Fruit fly (Drosophila melanogaster) whole organism, embryonic: Measurements from ENCODE around the gene kra.

Experiments
- Abd-B ChIP-seq: fragments of 200-800 bp; sonication (Bioruptor generic); optimal IDR thresholded peaks from 2 replicates; lab custom pipeline; 2018; ENCODE audit warnings: missing biosample characterization, mild to moderate bottlenecking, missing genetic modification characterization, moderate library complexity
- Atf3 ChIP-seq: fragments of 200-800 bp; sonication (Bioruptor generic); optimal IDR thresholded peaks from 3 replicates; lab custom pipeline; 2016; ENCODE audit warnings: missing biosample characterization, missing genetic modification characterization
- CG10462 ChIP-seq: fragments of 200-800 bp; sonication (Bioruptor generic); optimal IDR thresholded peaks from 2 replicates; lab custom pipeline; 2016; ENCODE audit warnings: missing biosample characterization, missing genetic modification characterization
- CG10565 ChIP-seq: fragments of 200-800 bp; sonication (Bioruptor generic); optimal IDR thresholded peaks from 3 replicates; lab custom pipeline; 2016; ENCODE audit warnings: missing biosample characterization, mild to moderate bottlenecking, missing genetic modification characterization
- CG15011 ChIP-seq: fragments of 200-800 bp; sonication (Bioruptor generic); optimal IDR thresholded peaks from 3 replicates; lab custom pipeline; 2018; ENCODE audit warnings: missing biosample characterization, mild to moderate bottlenecking, missing genetic modification characterization
- CG1647 ChIP-seq: fragments of 200-800 bp; sonication (Bioruptor generic); optimal IDR thresholded peaks from 3 replicates; lab custom pipeline; 2016; ENCODE audit warnings: missing biosample characterization, missing genetic modification characterization
- CG16815 ChIP-seq: fragments of 200-800 bp; sonication (Bioruptor generic); optimal IDR thresholded peaks from 3 replicates; lab custom pipeline; 2017; ENCODE audit warnings: missing biosample characterization, mild to moderate bottlenecking, missing genetic modification characterization
- CG17361 ChIP-seq: fragments of 200-800 bp; sonication (Bioruptor generic); IDR thresholded peaks from 3 replicates; pipeline ENCODE4 v1.3.6; 2022; ENCODE audit warnings: missing biosample characterization, missing genetic modification characterization
- CG17829 ChIP-seq: fragments of 200-800 bp; optimal IDR thresholded peaks from 2 replicates; lab custom pipeline; 2019; ENCODE audit warnings: missing biosample characterization, mild to moderate bottlenecking, missing genetic modification characterization, moderate library complexity
- CG31441 ChIP-seq: fragments of 200-800 bp; sonication (Bioruptor generic); IDR thresholded peaks from 2 replicates; pipeline ENCODE4 v1.3.6; 2022; ENCODE audit warnings: missing biosample characterization, missing genetic modification characterization
- CG4404 ChIP-seq: fragments of 200-800 bp; sonication (Bioruptor generic); IDR thresholded peaks from 2 replicates; pipeline ENCODE4 v1.3.6; 2022; ENCODE audit warnings: missing biosample characterization, missing genetic modification characterization
- CG6689 ChIP-seq: fragments of 200-800 bp; sonication (Bioruptor generic); IDR thresholded peaks from 2 replicates; pipeline ENCODE4 v1.3.6; 2022; ENCODE audit warnings: missing biosample characterization, missing genetic modification characterization
- CG7271 ChIP-seq: fragments of 200-800 bp; sonication (Bioruptor generic); optimal IDR thresholded peaks from 2 replicates; lab custom pipeline; 2018; ENCODE audit warnings: missing biosample characterization, mild to moderate bottlenecking, missing genetic modification characterization, moderate library complexity
- CG9609 ChIP-seq: fragments of 200-800 bp; sonication (Bioruptor generic); optimal IDR thresholded peaks from 3 replicates; lab custom pipeline; 2016; ENCODE audit warnings: missing biosample characterization, missing genetic modification characterization
- CHES-1-like ChIP-seq: fragments of 200-800 bp; sonication (Bioruptor generic); optimal IDR thresholded peaks from 2 replicates; lab custom pipeline; 2016; ENCODE audit warnings: missing biosample characterization, missing genetic modification characterization
- D ChIP-seq, 2 experiments: fragments of 200-800 bp in 1 of 2; fragments of >200 bp in 1 of 2; sonication (Bioruptor generic) in 1 of 2; optimal IDR thresholded peaks; 2 replicates in 1 of 2; 3 replicates in 1 of 2; lab custom pipeline; 2017; ENCODE audit warnings: mild to moderate bottlenecking in 1 of 2, missing biosample characterization in 1 of 2, missing genetic modification characterization in 1 of 2, missing genetic modification reagents in 1 of 2
- HHEX ChIP-seq: fragments of 200-800 bp; sonication (Bioruptor generic); optimal IDR thresholded peaks from 3 replicates; lab custom pipeline; 2017; ENCODE audit warnings: missing biosample characterization, mild to moderate bottlenecking, missing genetic modification characterization, missing genetic modification reagents
- HLH3B ChIP-seq: fragments of 200-800 bp; sonication (Bioruptor generic); IDR thresholded peaks from 2 replicates; pipeline ENCODE4 v1.3.6; 2022; ENCODE audit warnings: missing biosample characterization, missing genetic modification characterization
- Hey ChIP-seq: fragments of 200-800 bp; sonication (Bioruptor generic); optimal IDR thresholded peaks from 3 replicates; lab custom pipeline; 2018; ENCODE audit warnings: missing biosample characterization, mild to moderate bottlenecking, missing genetic modification characterization
- Mes4 ChIP-seq: fragments of 200-800 bp; sonication (Bioruptor generic); optimal IDR thresholded peaks from 2 replicates; lab custom pipeline; 2016; ENCODE audit warnings: missing biosample characterization, missing genetic modification characterization
- Oaz ChIP-seq: fragments of 200-800 bp; sonication (Bioruptor generic); IDR thresholded peaks from 2 replicates; pipeline ENCODE4 v1.3.6; 2022; ENCODE audit warnings: missing biosample characterization, missing genetic modification characterization
- Rfx ChIP-seq: fragments of 200-800 bp; sonication (Bioruptor generic); IDR thresholded peaks from 2 replicates; pipeline ENCODE4 v1.3.6; 2022; ENCODE audit warnings: missing biosample characterization, missing genetic modification characterization
- Rx ChIP-seq: fragments of 200-800 bp; sonication (Bioruptor generic); IDR thresholded peaks from 2 replicates; pipeline ENCODE4 v1.3.6; 2022; ENCODE audit warnings: missing biosample characterization, missing genetic modification characterization
- Xrp1 ChIP-seq: fragments of 200-800 bp; sonication (Bioruptor generic); IDR thresholded peaks from 2 replicates; pipeline ENCODE4 v1.3.6; 2022; ENCODE audit warnings: missing biosample characterization, missing genetic modification characterization
- amos ChIP-seq: fragments of 200-800 bp; sonication (Bioruptor generic); IDR thresholded peaks from 2 replicates; pipeline ENCODE4 v1.3.6; 2022; ENCODE audit warnings: missing biosample characterization, missing genetic modification characterization; ENCODE audit not compliant: partially characterized antibody
- ara ChIP-seq: fragments of 200-800 bp; sonication (Bioruptor generic); IDR thresholded peaks from 2 replicates; pipeline ENCODE4 v1.3.6; 2022; ENCODE audit warnings: missing biosample characterization, missing genetic modification characterization
- ash1 ChIP-seq: fragments of 200-800 bp; sonication (Bioruptor generic); optimal IDR thresholded peaks from 2 replicates; lab custom pipeline; 2018; ENCODE audit warnings: missing biosample characterization, mild to moderate bottlenecking, missing genetic modification characterization
- caup ChIP-seq: fragments of 200-800 bp; sonication (Bioruptor generic); optimal IDR thresholded peaks from 3 replicates; lab custom pipeline; 2017; ENCODE audit warnings: missing biosample characterization, mild to moderate bottlenecking, missing genetic modification characterization, moderate library complexity; ENCODE audit not compliant: severe bottlenecking
- ci ChIP-seq: fragments of 200-800 bp; sonication (Bioruptor generic); IDR thresholded peaks from 3 replicates; pipeline ENCODE4 v1.3.6; 2022; ENCODE audit warnings: missing biosample characterization, missing genetic modification characterization
- crol ChIP-seq: fragments of 200-800 bp; sonication (Bioruptor generic); IDR thresholded peaks from 2 replicates; pipeline ENCODE4 v1.3.6; 2022; ENCODE audit warnings: missing biosample characterization, missing genetic modification characterization
- da ChIP-seq: fragments of 200-800 bp; sonication (Bioruptor generic); optimal IDR thresholded peaks from 2 replicates; lab custom pipeline; 2016; ENCODE audit warnings: missing biosample characterization, missing genetic modification characterization
- dpn ChIP-seq, 2 experiments: fragments of 200-800 bp; sonication (Bioruptor generic); optimal IDR thresholded peaks; 3 replicates each; lab custom pipeline; 2016; ENCODE audit warnings: missing biosample characterization in 2 of 2, missing genetic modification characterization in 2 of 2
- emc ChIP-seq: fragments of 200-800 bp; sonication (Bioruptor generic); optimal IDR thresholded peaks from 2 replicates; lab custom pipeline; 2016; ENCODE audit warnings: missing biosample characterization, missing genetic modification characterization
- en ChIP-seq: fragments of 200-800 bp; sonication (Bioruptor generic); optimal IDR thresholded peaks from 2 replicates; lab custom pipeline; 2016; ENCODE audit warnings: missing biosample characterization, missing genetic modification characterization
- eve ChIP-seq, 2 experiments: fragments of >200 bp; optimal IDR thresholded peaks; 2 replicates each; lab custom pipeline; 2017; ENCODE audit warnings: missing biosample characterization in 2 of 2, missing genetic modification characterization in 2 of 2
- eyg ChIP-seq: fragments of 200-800 bp; sonication (Bioruptor generic); optimal IDR thresholded peaks from 3 replicates; lab custom pipeline; 2016; ENCODE audit warnings: missing biosample characterization, missing genetic modification characterization
- fu2 ChIP-seq: fragments of 200-800 bp; sonication (Bioruptor generic); optimal IDR thresholded peaks from 2 replicates; lab custom pipeline; 2016; ENCODE audit warnings: missing biosample characterization, missing genetic modification characterization
- grau ChIP-seq: fragments of 200-800 bp; optimal IDR thresholded peaks from 3 replicates; lab custom pipeline; 2019; ENCODE audit warnings: missing biosample characterization, mild to moderate bottlenecking, missing genetic modification characterization, moderate library complexity
- grn ChIP-seq: fragments of 200-800 bp; sonication (Bioruptor generic); optimal IDR thresholded peaks from 3 replicates; lab custom pipeline; 2017; ENCODE audit warnings: missing biosample characterization, missing genetic modification characterization
- ken ChIP-seq: fragments of 200-800 bp; sonication (Bioruptor generic); IDR thresholded peaks from 3 replicates; pipeline ENCODE4 v1.3.6; 2022; ENCODE audit warnings: missing biosample characterization, missing genetic modification characterization
- lbe ChIP-seq: fragments of 200-800 bp; sonication (Bioruptor generic); optimal IDR thresholded peaks from 2 replicates; lab custom pipeline; 2016; ENCODE audit warnings: missing biosample characterization, mild to moderate bottlenecking, missing genetic modification characterization
- nerfin-2 ChIP-seq: fragments of 200-800 bp; sonication (Bioruptor generic); IDR thresholded peaks from 2 replicates; pipeline ENCODE4 v1.3.6; 2022; ENCODE audit warnings: missing biosample characterization, missing genetic modification characterization; ENCODE audit not compliant: partially characterized antibody
- nom ChIP-seq: fragments of 200-800 bp; sonication (Bioruptor generic); optimal IDR thresholded peaks from 2 replicates; lab custom pipeline; 2017; ENCODE audit warnings: missing biosample characterization, missing genetic modification characterization, mild to moderate bottlenecking, moderate library complexity, missing genetic modification reagents
- pros ChIP-seq: fragments of 200-800 bp; sonication (Bioruptor generic); optimal IDR thresholded peaks from 3 replicates; lab custom pipeline; 2019; ENCODE audit warnings: missing biosample characterization, mild to moderate bottlenecking, missing genetic modification characterization, moderate library complexity
- ro ChIP-seq: fragments of 200-800 bp; sonication (Bioruptor generic); IDR thresholded peaks from 2 replicates; pipeline ENCODE4 v1.3.6; 2022; ENCODE audit warnings: missing biosample characterization, missing genetic modification characterization
- row ChIP-seq: fragments of 200-800 bp; sonication (Bioruptor generic); IDR thresholded peaks from 3 replicates; pipeline ENCODE4 v1.3.6; 2022; ENCODE audit warnings: missing biosample characterization, missing genetic modification characterization
- shn ChIP-seq: fragments of 200-800 bp; sonication (Bioruptor generic); optimal IDR thresholded peaks from 3 replicates; lab custom pipeline; 2016; ENCODE audit warnings: missing biosample characterization, missing genetic modification characterization
- ssp ChIP-seq: fragments of 200-800 bp; sonication (Bioruptor generic); IDR thresholded peaks from 2 replicates; pipeline ENCODE4 v1.3.6; 2022; ENCODE audit warnings: missing biosample characterization, missing genetic modification characterization
- tgo ChIP-seq: fragments of 200-800 bp; sonication (Bioruptor generic); IDR thresholded peaks from 3 replicates; pipeline ENCODE4 v1.3.6; 2022; ENCODE audit warnings: missing biosample characterization, missing genetic modification characterization
- zen ChIP-seq: fragments of 200-800 bp; sonication (Bioruptor generic); optimal IDR thresholded peaks from 3 replicates; lab custom pipeline; 2018; ENCODE audit warnings: missing biosample characterization, mild to moderate bottlenecking, missing genetic modification characterization, moderate library complexity

kra gene

dm6 chr3R:5620387-5620956, 19.5 kb upstream of the kra start (continued):
- TF ChIP-seq Rfx (GFP tag; lab: Robert Waterston, UW) (peak; percentile 46), CG10462 (GFP tag; lab: Kevin White, UChicago) (peak; percentile 20), Oaz (GFP tag; lab: Robert Waterston, UW) (no peak), D (optimal IDR thresholded peaks at IDR 0.05; lab: Kevin White, UChicago) (no peak), D (GFP tag; optimal IDR thresholded peaks at IDR 0.05; lab: Kevin White, UChicago) (peak; percentile 71), CG7271 (tag; lab: Kevin White, UChicago) (no peak), HHEX (GFP tag; lab: Kevin White, UChicago) (peak; percentile 69), eyg (GFP tag; lab: Kevin White, UChicago) (no peak), CG10565 (no peak), ara (GFP tag; lab: Robert Waterston, UW) (peak; percentile 52), ro (no peak), ken (peak; percentile 65; the same call in 1 of the 3 replicates), CG17361 (GFP tag; lab: Robert Waterston, UW) (peak; percentile 88), CG15011 (GFP tag; lab: Kevin White, UChicago) (no peak), grau (tag; lab: Kevin White, UChicago) (peak; percentile 54), crol (GFP tag; lab: Robert Waterston, UW) (peak; percentile 82), Mes4 (GFP tag; lab: Kevin White, UChicago) (peak; percentile 70), pros (GFP tag; lab: Kevin White, UChicago) (no peak), tgo (peak; percentile 55), ash1 (GFP tag; lab: Kevin White, UChicago) (no peak), amos (GFP tag; lab: Robert Waterston, UW) (no peak), en (GFP tag; lab: Kevin White, UChicago) (peak; percentile 49), CG6689 (GFP tag; lab: Robert Waterston, UW) (peak; percentile 64), HLH3B (GFP tag; lab: Robert Waterston, UW) (peak; percentile 77), grn (GFP tag; lab: Kevin White, UChicago) (peak; percentile 95), Atf3 (GFP tag; lab: Kevin White, UChicago) (peak; percentile 21), caup (GFP tag; lab: Kevin White, UChicago) (peak; percentile 51), nerfin-2 (GFP tag; lab: Robert Waterston, UW) (no peak), dpn (GFP tag; optimal IDR thresholded peaks at IDR 0.05; lab: Kevin White, UChicago) (peak; percentile 72 to 73), eve (GFP tag; optimal IDR thresholded peaks at IDR 0.05; lab: Kevin White, UChicago) (no peak), Abd-B (peak; percentile 71), CG4404 (GFP tag; lab: Robert Waterston, UW) (peak; percentile 39; the same call in 1 of the 2 replicates), Rx (GFP tag; lab: Robert Waterston, UW) (peak; percentile 75), da (GFP tag; lab: Kevin White, UChicago) (peak; percentile 27), CG17829 (tag; lab: Kevin White, UChicago) (peak; percentile 50), Hey (tag; lab: Kevin White, UChicago) (no peak), emc (peak; percentile 24), CHES-1-like (GFP tag; lab: Kevin White, UChicago) (peak; percentile 46), ssp (GFP tag; lab: Robert Waterston, UW) (no peak), zen (tag; lab: Kevin White, UChicago) (peak; percentile 21), ci (peak; percentile 85), Xrp1 (peak; percentile 59), row (GFP tag; lab: Robert Waterston, UW) (peak; percentile 71), fu2 (GFP tag; lab: Kevin White, UChicago) (peak; percentile 44), CG9609 (GFP tag; lab: Kevin White, UChicago) (peak; percentile 57), nom (no peak), CG1647 (GFP tag; lab: Kevin White, UChicago) (peak; percentile 18), lbe (GFP tag; lab: Kevin White, UChicago) (no peak), shn (GFP tag; lab: Kevin White, UChicago) (peak; percentile 40), CG31441 (GFP tag; lab: Robert Waterston, UW) (peak; percentile 79), CG16815 (GFP tag; lab: Kevin White, UChicago) (peak; percentile 44)
